Worm (Caenorhabditis elegans): Measurements from ENCODE around the gene K08D8.7.

DNA sequence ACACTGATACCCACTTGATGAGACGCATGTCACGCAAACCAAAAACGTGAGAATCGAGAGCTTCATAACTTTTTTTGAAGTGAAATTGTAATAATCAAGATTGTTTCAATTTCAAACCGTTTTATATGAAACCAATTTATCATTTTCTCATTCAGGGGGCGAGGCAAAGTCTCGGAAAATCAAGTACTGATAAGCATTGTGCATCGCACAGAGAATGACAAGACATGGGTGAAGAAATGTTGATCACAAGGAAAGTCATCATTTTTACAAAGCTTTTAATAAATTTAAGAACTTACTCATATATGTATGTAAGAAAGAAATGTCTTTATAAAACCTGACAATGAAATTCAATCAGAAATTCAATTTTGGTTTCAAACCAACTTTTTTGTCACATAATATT, 9.9 kb downstream of the K08D8.7 start, which contains the start of gene K08D8.3:
- TF ChIP-seq nhr-12 (tag; optimal IDR thresholded peaks at IDR 0.05) (no peak), sem-2 (GFP tag; optimal IDR thresholded peaks at IDR 0.05) (no peak), lin-32 (GFP tag; optimal IDR thresholded peaks at IDR 0.05) (no peak), mab-5 (tag; optimal IDR thresholded peaks at IDR 0.05) (no peak), snpc-4 (tag; optimal IDR thresholded peaks at IDR 0.05) (no peak), nhr-76 (tag; optimal IDR thresholded peaks at IDR 0.05) (no peak)

Data from whole organism, mixed stage, embryonic.